Fruit fly (Drosophila melanogaster) whole organism, embryonic: ENCODE measurements around the gene Ank2.

ENCODE experiments used
- Aef1 ChIP-seq: fragments of 200-800 bp; sonication (Bioruptor generic); IDR thresholded peaks from 3 replicates; pipeline ENCODE4 v1.3.6; 2022; ENCODE audit warnings: missing biosample characterization, missing genetic modification characterization
- CG11504 ChIP-seq: fragments of 200-800 bp; sonication (Bioruptor generic); optimal IDR thresholded peaks from 3 replicates; lab custom pipeline; 2019; ENCODE audit warnings: missing biosample characterization, mild to moderate bottlenecking, missing genetic modification characterization, moderate library complexity
- CG12236 ChIP-seq: fragments of 200-800 bp; sonication (Bioruptor generic); optimal IDR thresholded peaks from 2 replicates; lab custom pipeline; 2016; ENCODE audit warnings: missing biosample characterization, missing genetic modification characterization
- CG14860 ChIP-seq: fragments of 200-800 bp; sonication (Bioruptor generic); IDR thresholded peaks from 3 replicates; pipeline ENCODE4 v1.3.6; 2022; ENCODE audit warnings: missing biosample characterization, missing genetic modification characterization; ENCODE audit not compliant: partially characterized antibody
- CG14965 ChIP-seq: fragments of 200-800 bp; sonication (Bioruptor generic); optimal IDR thresholded peaks from 2 replicates; lab custom pipeline; 2016; ENCODE audit warnings: missing biosample characterization, missing genetic modification characterization, borderline replicate concordance
- CG1529 ChIP-seq: fragments of 200-800 bp; sonication (Bioruptor generic); optimal IDR thresholded peaks from 3 replicates; lab custom pipeline; 2018; ENCODE audit warnings: missing biosample characterization, missing genetic modification characterization
- CG15514 ChIP-seq: fragments of 200-800 bp; sonication (Bioruptor generic); optimal IDR thresholded peaks from 3 replicates; lab custom pipeline; 2017; ENCODE audit warnings: missing biosample characterization, missing genetic modification characterization, mild to moderate bottlenecking, moderate library complexity, missing genetic modification reagents
- CG17328 ChIP-seq: fragments of 200-800 bp; sonication (Bioruptor generic); IDR thresholded peaks from 2 replicates; pipeline ENCODE4 v1.3.6; 2022; ENCODE audit warnings: missing biosample characterization, missing genetic modification characterization
- CG17359 ChIP-seq: fragments of 200-800 bp; sonication (Bioruptor generic); optimal IDR thresholded peaks from 3 replicates; lab custom pipeline; 2018; ENCODE audit warnings: missing biosample characterization, mild to moderate bottlenecking, missing genetic modification characterization, moderate library complexity
- CG18262 ChIP-seq: fragments of 200-800 bp; optimal IDR thresholded peaks from 3 replicates; lab custom pipeline; 2019; ENCODE audit warnings: missing biosample characterization, mild to moderate bottlenecking, missing genetic modification characterization, moderate library complexity
- CG2202 ChIP-seq: fragments of 200-800 bp; sonication (Bioruptor generic); optimal IDR thresholded peaks from 2 replicates; lab custom pipeline; 2018; ENCODE audit warnings: missing biosample characterization, mild to moderate bottlenecking, missing genetic modification characterization
- CG31441 ChIP-seq: fragments of 200-800 bp; sonication (Bioruptor generic); IDR thresholded peaks from 2 replicates; pipeline ENCODE4 v1.3.6; 2022; ENCODE audit warnings: missing biosample characterization, missing genetic modification characterization
- CG4424 ChIP-seq: fragments of 200-800 bp; sonication (Bioruptor generic); optimal IDR thresholded peaks from 3 replicates; lab custom pipeline; 2016; ENCODE audit warnings: missing biosample characterization, missing genetic modification characterization
- CG4617 ChIP-seq: fragments of 200-800 bp; sonication (Bioruptor generic); optimal IDR thresholded peaks from 3 replicates; lab custom pipeline; 2016; ENCODE audit warnings: missing biosample characterization, missing genetic modification characterization, borderline replicate concordance
- CG5953 ChIP-seq: fragments of 200-800 bp; sonication (Bioruptor generic); IDR thresholded peaks from 2 replicates; pipeline ENCODE4 v1.3.6; 2022; ENCODE audit warnings: missing biosample characterization, missing genetic modification characterization
- CG6813 ChIP-seq: fragments of 200-800 bp; sonication (Bioruptor generic); optimal IDR thresholded peaks from 2 replicates; lab custom pipeline; 2017; ENCODE audit warnings: missing biosample characterization, missing genetic modification characterization, mild to moderate bottlenecking, moderate library complexity, missing genetic modification reagents
- CG7372 ChIP-seq: fragments of 200-800 bp; sonication (Bioruptor generic); IDR thresholded peaks from 2 replicates; pipeline ENCODE4 v1.3.6; 2022; ENCODE audit warnings: missing biosample characterization, missing genetic modification characterization
- CG7928 ChIP-seq: fragments of 200-800 bp; sonication (Bioruptor generic); optimal IDR thresholded peaks from 2 replicates; lab custom pipeline; 2017; ENCODE audit warnings: missing biosample characterization, mild to moderate bottlenecking, missing genetic modification characterization
- CG8281 ChIP-seq: fragments of 200-800 bp; sonication (Bioruptor generic); optimal IDR thresholded peaks from 2 replicates; lab custom pipeline; 2018; ENCODE audit warnings: missing biosample characterization, mild to moderate bottlenecking, missing genetic modification characterization, moderate library complexity
- D ChIP-seq, 2 experiments: fragments of 200-800 bp in 1 of 2; fragments of >200 bp in 1 of 2; sonication (Bioruptor generic) in 1 of 2; optimal IDR thresholded peaks; 2 replicates in 1 of 2; 3 replicates in 1 of 2; lab custom pipeline; 2017; ENCODE audit warnings: mild to moderate bottlenecking in 1 of 2, missing biosample characterization in 1 of 2, missing genetic modification characterization in 1 of 2, missing genetic modification reagents in 1 of 2
- Dip2 ChIP-seq: fragments of 200-800 bp; sonication (Bioruptor generic); IDR thresholded peaks from 2 replicates; pipeline ENCODE4 v1.3.6; 2022; ENCODE audit warnings: missing biosample characterization, missing genetic modification characterization
- Drgx ChIP-seq: fragments of 200-800 bp; sonication (Bioruptor generic); IDR thresholded peaks from 2 replicates; pipeline ENCODE4 v1.3.6; 2022; ENCODE audit warnings: missing biosample characterization, missing genetic modification characterization
- Hand ChIP-seq: fragments of 200-800 bp; sonication (Bioruptor generic); optimal IDR thresholded peaks from 2 replicates; lab custom pipeline; 2017; ENCODE audit warnings: mild to moderate bottlenecking, missing biosample characterization, missing genetic modification reagents, missing genetic modification characterization
- Lim3 ChIP-seq: fragments of 200-800 bp; sonication (Bioruptor generic); IDR thresholded peaks from 2 replicates; pipeline ENCODE4 v1.3.6; 2022; ENCODE audit warnings: missing biosample characterization, missing genetic modification characterization
- MESR4 ChIP-seq: fragments of 200-800 bp; sonication (Bioruptor generic); optimal IDR thresholded peaks from 2 replicates; lab custom pipeline; 2018; ENCODE audit warnings: missing biosample characterization, mild to moderate bottlenecking, missing genetic modification characterization, moderate library complexity
- MTF-1 ChIP-seq: fragments of 200-800 bp; sonication (Bioruptor generic); optimal IDR thresholded peaks from 2 replicates; lab custom pipeline; 2018; ENCODE audit warnings: missing biosample characterization, mild to moderate bottlenecking, missing genetic modification characterization, borderline replicate concordance
- Med ChIP-seq: fragments of 200-800 bp; sonication (Bioruptor generic); peaks from one replicate; lab custom pipeline; 2016; ENCODE audit warnings: missing biosample characterization, missing genetic modification characterization, mild to moderate bottlenecking, inconsistent platforms, moderate library complexity
- Meics ChIP-seq: fragments of 200-800 bp; sonication (Bioruptor generic); optimal IDR thresholded peaks from 2 replicates; lab custom pipeline; 2017; ENCODE audit warnings: missing biosample characterization, mild to moderate bottlenecking, missing genetic modification characterization
- Oli ChIP-seq: fragments of 200-800 bp; sonication (Bioruptor generic); optimal IDR thresholded peaks from 2 replicates; lab custom pipeline; 2018; ENCODE audit warnings: missing biosample characterization, mild to moderate bottlenecking, missing genetic modification characterization, moderate library complexity
- Sry-δ ChIP-seq: fragments of 200-800 bp; sonication (Bioruptor generic); optimal IDR thresholded peaks from 2 replicates; lab custom pipeline; 2016; ENCODE audit warnings: missing biosample characterization, missing genetic modification characterization
- Trl ChIP-seq, 3 experiments: fragments of >200 bp in 2 of 3; fragments of 200-800 bp in 1 of 3; sonication (Bioruptor generic) in 1 of 3; optimal IDR thresholded peaks; 2 replicates in 1 of 3; 3 replicates in 2 of 3; lab custom pipeline; 2016 to 2017; ENCODE audit warnings: missing biosample characterization in 1 of 3, missing genetic modification characterization in 1 of 3
- bbx ChIP-seq: fragments of 200-800 bp; sonication (Bioruptor generic); IDR thresholded peaks from 2 replicates; pipeline ENCODE4 v1.3.6; 2022; ENCODE audit warnings: missing biosample characterization, missing genetic modification characterization; ENCODE audit not compliant: partially characterized antibody
- dmrt99B ChIP-seq: fragments of 200-800 bp; sonication (Bioruptor generic); optimal IDR thresholded peaks from 2 replicates; lab custom pipeline; 2018; ENCODE audit warnings: missing biosample characterization, mild to moderate bottlenecking, missing genetic modification characterization, moderate library complexity
- eve ChIP-seq, 2 experiments: fragments of >200 bp; optimal IDR thresholded peaks; 2 replicates each; lab custom pipeline; 2017; ENCODE audit warnings: missing biosample characterization in 2 of 2, missing genetic modification characterization in 2 of 2
- ind ChIP-seq: fragments of 200-800 bp; sonication (Bioruptor generic); optimal IDR thresholded peaks from 3 replicates; lab custom pipeline; 2016; ENCODE audit warnings: missing biosample characterization, missing genetic modification characterization
- kni ChIP-seq: fragments of 200-800 bp; sonication (Bioruptor generic); optimal IDR thresholded peaks from 3 replicates; lab custom pipeline; 2017; ENCODE audit warnings: mild to moderate bottlenecking, missing biosample characterization, missing genetic modification reagents, missing genetic modification characterization
- lbe ChIP-seq: fragments of 200-800 bp; sonication (Bioruptor generic); optimal IDR thresholded peaks from 2 replicates; lab custom pipeline; 2016; ENCODE audit warnings: missing biosample characterization, mild to moderate bottlenecking, missing genetic modification characterization
- nau ChIP-seq: fragments of 200-800 bp; sonication (Bioruptor generic); optimal IDR thresholded peaks from 3 replicates; lab custom pipeline; 2017; ENCODE audit warnings: missing biosample characterization, mild to moderate bottlenecking, missing genetic modification characterization, missing genetic modification reagents
- pan ChIP-seq, 4 experiments: fragments of >200 bp in 3 of 4; fragments of 200-800 bp in 1 of 4; sonication (Bioruptor generic) in 1 of 4; optimal IDR thresholded peaks in 3 of 4; IDR thresholded peaks in 1 of 4; 2 replicates each; pipeline versions ENCODE4 v1.3.6 to Lab custom; 2017 to 2022; ENCODE audit warnings: missing biosample characterization in 2 of 4, missing genetic modification characterization in 2 of 4, mixed read lengths in 1 of 4
- pho ChIP-seq: fragments of 200-800 bp; sonication (Bioruptor generic); optimal IDR thresholded peaks from 2 replicates; lab custom pipeline; 2016; ENCODE audit warnings: missing biosample characterization, missing genetic modification characterization
- sd ChIP-seq: fragments of 200-800 bp; sonication (Bioruptor generic); optimal IDR thresholded peaks from 3 replicates; lab custom pipeline; 2018; ENCODE audit warnings: missing biosample characterization, mild to moderate bottlenecking, missing genetic modification characterization, moderate library complexity
- sim ChIP-seq: fragments of 200-800 bp; sonication (Bioruptor generic); IDR thresholded peaks from 2 replicates; pipeline ENCODE4 v1.3.6; 2022; ENCODE audit warnings: missing biosample characterization, missing genetic modification characterization
- sisA ChIP-seq: fragments of 200-800 bp; sonication (Bioruptor generic); IDR thresholded peaks from 2 replicates; pipeline ENCODE4 v1.3.6; 2022; ENCODE audit warnings: missing biosample characterization, missing genetic modification characterization
- tll ChIP-seq, 2 experiments: fragments of 200-800 bp in 1 of 2; fragments of >200 bp in 1 of 2; sonication (Bioruptor generic) in 1 of 2; optimal IDR thresholded peaks; 2 replicates each; lab custom pipeline; 2017 to 2019; ENCODE audit warnings: missing biosample characterization in 2 of 2, missing genetic modification characterization in 2 of 2, mild to moderate bottlenecking in 1 of 2, moderate library complexity in 1 of 2
- tup ChIP-seq: fragments of 200-800 bp; sonication (Bioruptor generic); optimal IDR thresholded peaks from 2 replicates; lab custom pipeline; 2016; ENCODE audit warnings: missing biosample characterization, mild to moderate bottlenecking, missing genetic modification characterization, moderate library complexity
- vvl ChIP-seq: fragments of 200-800 bp; sonication (Bioruptor generic); IDR thresholded peaks from 2 replicates; pipeline ENCODE4 v1.3.6; 2022; ENCODE audit warnings: missing biosample characterization, missing genetic modification characterization

Ank2 gene

dm6 chr3L:7624561-7624960, 93.6 kb downstream of the Ank2 start:
- TF ChIP-seq CG14860 (GFP tag; lab: Robert Waterston, UW) (0 out of 3 replicates have a peak, but pooled peaks have one; percentile 20), CG7928 (GFP tag; lab: Kevin White, UChicago) (no peak)

dm6 chr3L:7617436-7617979, 100.7 kb downstream of the Ank2 start:
- no peak for TF ChIP-seq CG15514
- TF ChIP-seq Med (GFP tag; lab: Kevin White, UChicago), result peak; percentile 51
- TF ChIP-seq MESR4 (GFP tag; lab: Kevin White, UChicago), result no peak
- no peak for TF ChIP-seq Hand (GFP tag; lab: Kevin White, UChicago)
- no peak for TF ChIP-seq CG14965 (GFP tag; lab: Kevin White, UChicago)
- TF ChIP-seq sd (tag; lab: Kevin White, UChicago), result no peak
- TF ChIP-seq CG4617, result no peak
- no peak for TF ChIP-seq CG31441
- peak; percentile 77 for TF ChIP-seq Drgx
- no peak for TF ChIP-seq CG4424 (GFP tag; lab: Kevin White, UChicago)
- TF ChIP-seq bbx (GFP tag; lab: Robert Waterston, UW), result no peak
- no peak for TF ChIP-seq CG17328 (GFP tag; lab: Robert Waterston, UW)
- TF ChIP-seq eve (GFP tag; optimal IDR thresholded peaks at IDR 0.05; lab: Kevin White, UChicago), result no peak
- no peak for TF ChIP-seq Aef1 (GFP tag; lab: Robert Waterston, UW)
- TF ChIP-seq lbe (GFP tag; lab: Kevin White, UChicago), result no peak
- peak; percentile 38 for TF ChIP-seq dmrt99B (tag; lab: Kevin White, UChicago)
- no peak for TF ChIP-seq D (optimal IDR thresholded peaks at IDR 0.05; lab: Kevin White, UChicago)
- no peak for TF ChIP-seq D (GFP tag; optimal IDR thresholded peaks at IDR 0.05; lab: Kevin White, UChicago)
- TF ChIP-seq pan (optimal IDR thresholded peaks at IDR 0.05; lab: Kevin White, UChicago), result no peak
- peak in 1 of 2 experiments; percentile 21 for TF ChIP-seq pan (GFP tag; optimal IDR thresholded peaks at IDR 0.05 in 1 of 2, IDR thresholded peaks at IDR 0.05 in 1 of 2)
- TF ChIP-seq kni (GFP tag; lab: Kevin White, UChicago), result no peak
- TF ChIP-seq sisA (GFP tag; lab: Robert Waterston, UW), result peak; percentile 32; the same call in 1 of the 2 replicates
- no peak for TF ChIP-seq Meics
- no peak for TF ChIP-seq Oli (tag; lab: Kevin White, UChicago)
- no peak for TF ChIP-seq CG8281 (tag; lab: Kevin White, UChicago)
- no peak for TF ChIP-seq ind (GFP tag; lab: Kevin White, UChicago)
- TF ChIP-seq vvl (GFP tag; lab: Robert Waterston, UW), result peak; percentile 32; the same call in 1 of the 2 replicates
- no peak for TF ChIP-seq pho
- TF ChIP-seq tll (GFP tag; optimal IDR thresholded peaks at IDR 0.05; lab: Kevin White, UChicago), result no peak
- TF ChIP-seq CG6813 (GFP tag; lab: Kevin White, UChicago), result no peak
- no peak for TF ChIP-seq nau (GFP tag; lab: Kevin White, UChicago)
- no peak for TF ChIP-seq Dip2 (GFP tag; lab: Robert Waterston, UW)
- TF ChIP-seq CG5953, result no peak
- TF ChIP-seq CG1529 (GFP tag; lab: Kevin White, UChicago), result no peak
- TF ChIP-seq CG18262 (tag; lab: Kevin White, UChicago), result no peak
- no peak for TF ChIP-seq CG12236 (GFP tag; lab: Kevin White, UChicago)
- TF ChIP-seq Trl (optimal IDR thresholded peaks at IDR 0.05; lab: Kevin White, UChicago), result no peak
- no peak for TF ChIP-seq Trl (GFP tag; optimal IDR thresholded peaks at IDR 0.05; lab: Kevin White, UChicago)
- no peak for TF ChIP-seq Lim3 (GFP tag; lab: Robert Waterston, UW)
- TF ChIP-seq CG11504 (tag; lab: Kevin White, UChicago), result peak; percentile 18
- no peak for TF ChIP-seq CG2202
- TF ChIP-seq CG17359 (tag; lab: Kevin White, UChicago), result peak; percentile 7
- TF ChIP-seq MTF-1, result no peak
- TF ChIP-seq tup (GFP tag; lab: Kevin White, UChicago), result no peak
- TF ChIP-seq sim (GFP tag; lab: Robert Waterston, UW), result no peak
- TF ChIP-seq Sry-δ (GFP tag; lab: Kevin White, UChicago), result no peak
- TF ChIP-seq CG7372 (GFP tag; lab: Robert Waterston, UW), result peak; percentile 63
